1 fruit fly cellular context compared by ENCODE assay signal in genomic region chr3L:510823-511227, dm6.
TF ChIP-seq lines count a peak whose summit lies in the region.

No protein-coding gene starts in this region.

TF ChIP-seq in whole organism, embryonic, 481 proteins besides CTCF, POLR2A, EP300 and RAD21 (continued from another document):
- no peak for TF ChIP-seq Oaz (GFP tag; IDR thresholded peaks at IDR 0.05; lab: Robert Waterston, UW)
- no peak for TF ChIP-seq dpn (GFP tag; optimal IDR thresholded peaks at IDR 0.05; lab: Kevin White, UChicago)
- no peak for TF ChIP-seq dati (GFP tag; IDR thresholded peaks at IDR 0.05; lab: Robert Waterston, UW)
- TF ChIP-seq Sin3A (optimal IDR thresholded peaks at IDR 0.05; lab: Kevin White, UChicago), result no peak
- no peak for TF ChIP-seq sqz (GFP tag; optimal IDR thresholded peaks at IDR 0.05; lab: Kevin White, UChicago)
- TF ChIP-seq CG12391 (tag; optimal IDR thresholded peaks at IDR 0.05; lab: Kevin White, UChicago), result no peak
- TF ChIP-seq H15 (GFP tag; IDR thresholded peaks at IDR 0.05; lab: Robert Waterston, UW), result no peak
- no peak for TF ChIP-seq zfh1 (GFP tag; IDR thresholded peaks at IDR 0.05; lab: Robert Waterston, UW)
- TF ChIP-seq C15 (GFP tag; IDR thresholded peaks at IDR 0.05; lab: Robert Waterston, UW), result no peak
- no peak for TF ChIP-seq Stat92E (GFP tag; optimal IDR thresholded peaks at IDR 0.05; lab: Kevin White, UChicago)
- no peak for TF ChIP-seq pita (GFP tag; optimal IDR thresholded peaks at IDR 0.05; lab: Kevin White, UChicago)
- no peak for TF ChIP-seq NK7.1 (GFP tag; optimal IDR thresholded peaks at IDR 0.05; lab: Kevin White, UChicago)
- TF ChIP-seq CG14965 (GFP tag; optimal IDR thresholded peaks at IDR 0.05; lab: Kevin White, UChicago; ENCODE audit: borderline replicate concordance), result no peak
- TF ChIP-seq CHES-1-like (GFP tag; optimal IDR thresholded peaks at IDR 0.05; lab: Kevin White, UChicago), result no peak
- TF ChIP-seq NC2β (GFP tag; optimal IDR thresholded peaks at IDR 0.05; lab: Kevin White, UChicago), result no peak
- no peak for TF ChIP-seq ap (GFP tag; IDR thresholded peaks at IDR 0.05; lab: Robert Waterston, UW)
- TF ChIP-seq sc (optimal IDR thresholded peaks at IDR 0.05; lab: Kevin White, UChicago), result no peak
- TF ChIP-seq sc (GFP tag; optimal IDR thresholded peaks at IDR 0.05; lab: Kevin White, UChicago), result no peak
- TF ChIP-seq CG6683 (GFP tag; optimal IDR thresholded peaks at IDR 0.05; lab: Kevin White, UChicago), result no peak
- no peak for TF ChIP-seq CG30431 (GFP tag; optimal IDR thresholded peaks at IDR 0.05; lab: Kevin White, UChicago)
- TF ChIP-seq Myb (GFP tag; optimal IDR thresholded peaks at IDR 0.05; lab: Kevin White, UChicago), result no peak
- no peak for TF ChIP-seq CG3847 (GFP tag; IDR thresholded peaks at IDR 0.05; lab: Robert Waterston, UW)
- no peak for TF ChIP-seq fd64A (GFP tag; optimal IDR thresholded peaks at IDR 0.05; lab: Kevin White, UChicago)
- no peak for TF ChIP-seq sna (GFP tag; IDR thresholded peaks at IDR 0.05; lab: Robert Waterston, UW; ENCODE audit: partially characterized antibody)
- no peak for TF ChIP-seq tin (GFP tag; optimal IDR thresholded peaks at IDR 0.05; lab: Kevin White, UChicago)
- no peak for TF ChIP-seq Tbp (GFP tag; optimal IDR thresholded peaks at IDR 0.05; lab: Kevin White, UChicago)
- TF ChIP-seq cwo (GFP tag; optimal IDR thresholded peaks at IDR 0.05; lab: Kevin White, UChicago), result no peak
- no peak for TF ChIP-seq CG12155 (GFP tag; optimal IDR thresholded peaks at IDR 0.05; lab: Kevin White, UChicago)
- TF ChIP-seq CG15514 (GFP tag; optimal IDR thresholded peaks at IDR 0.05; lab: Kevin White, UChicago), result peak; percentile 14
- no peak for TF ChIP-seq CG33213 (GFP tag; optimal IDR thresholded peaks at IDR 0.05; lab: Kevin White, UChicago)
- TF ChIP-seq HLH4C (GFP tag; IDR thresholded peaks at IDR 0.05; lab: Robert Waterston, UW; ENCODE audit: partially characterized antibody), result no peak
- TF ChIP-seq CG4730 (GFP tag; IDR thresholded peaks at IDR 0.05; lab: Robert Waterston, UW), result no peak
- no peak for TF ChIP-seq hkb (optimal IDR thresholded peaks at IDR 0.05; lab: Kevin White, UChicago)
- peak; percentile 13; the same call in 1 of the 2 replicates for TF ChIP-seq hkb (GFP tag; IDR thresholded peaks at IDR 0.05; lab: Robert Waterston, UW)
- TF ChIP-seq slp2 (GFP tag; optimal IDR thresholded peaks at IDR 0.05; lab: Kevin White, UChicago), result no peak
- TF ChIP-seq Usf (GFP tag; optimal IDR thresholded peaks at IDR 0.05; lab: Kevin White, UChicago), result no peak
- no peak for TF ChIP-seq CG6765 (GFP tag; optimal IDR thresholded peaks at IDR 0.05; lab: Kevin White, UChicago)
- TF ChIP-seq Eip74EF (GFP tag; optimal IDR thresholded peaks at IDR 0.05; lab: Kevin White, UChicago), result no peak
- TF ChIP-seq CG6654 (GFP tag; optimal IDR thresholded peaks at IDR 0.05; lab: Kevin White, UChicago), result no peak
- no peak for TF ChIP-seq CG12299 (tag; optimal IDR thresholded peaks at IDR 0.05; lab: Kevin White, UChicago)
- no peak for TF ChIP-seq CG2875 (GFP tag; optimal IDR thresholded peaks at IDR 0.05; lab: Kevin White, UChicago)
- no peak for TF ChIP-seq Atf-2 (GFP tag; optimal IDR thresholded peaks at IDR 0.05; lab: Kevin White, UChicago)
- TF ChIP-seq Sox102F (GFP tag; optimal IDR thresholded peaks at IDR 0.05; lab: Kevin White, UChicago), result no peak
- no peak for TF ChIP-seq CG15073 (GFP tag; optimal IDR thresholded peaks at IDR 0.05; lab: Kevin White, UChicago)
- TF ChIP-seq CG11723 (GFP tag; optimal IDR thresholded peaks at IDR 0.05; lab: Kevin White, UChicago), result no peak
- TF ChIP-seq CG32532 (GFP tag; IDR thresholded peaks at IDR 0.05; lab: Robert Waterston, UW), result 0 out of 2 replicates have a peak, but pooled peaks have one; percentile 36
